Fruit fly (Drosophila melanogaster): ENCODE data around the gene nht.
A peak's percentile ranks its signal among the peaks of the same experiment; 100 is the strongest.

The nht gene

dm6 chr2L:15274292-15274691 is 44.4 kb downstream of the nht start (continued):
- no peak for TF ChIP-seq Atf3 (GFP tag; optimal IDR thresholded peaks at IDR 0.05)
- TF ChIP-seq bcd (GFP tag; optimal IDR thresholded peaks at IDR 0.05), result no peak
- TF ChIP-seq CG10462 (GFP tag; optimal IDR thresholded peaks at IDR 0.05), result no peak
- no peak for TF ChIP-seq CG18476 (GFP tag; optimal IDR thresholded peaks at IDR 0.05)
- no peak for TF ChIP-seq CG17328 (GFP tag; IDR thresholded peaks at IDR 0.05)
- no peak for TF ChIP-seq zen (tag; optimal IDR thresholded peaks at IDR 0.05)
- no peak for TF ChIP-seq HHEX (GFP tag; optimal IDR thresholded peaks at IDR 0.05)
- TF ChIP-seq br (optimal IDR thresholded peaks at IDR 0.05), result no peak
- no peak for TF ChIP-seq Deaf1 (tag; optimal IDR thresholded peaks at IDR 0.05)
- TF ChIP-seq tin (GFP tag; optimal IDR thresholded peaks at IDR 0.05), result no peak
- no peak for TF ChIP-seq B-H2 (GFP tag; optimal IDR thresholded peaks at IDR 0.05)
- TF ChIP-seq ab (GFP tag; optimal IDR thresholded peaks at IDR 0.05), result no peak
- no peak for TF ChIP-seq sisA (GFP tag; IDR thresholded peaks at IDR 0.05)
- TF ChIP-seq trem (tag; optimal IDR thresholded peaks at IDR 0.05), result no peak
- no peak for TF ChIP-seq CG15479 (GFP tag; optimal IDR thresholded peaks at IDR 0.05)
- TF ChIP-seq dan (GFP tag; IDR thresholded peaks at IDR 0.05), result no peak
- no peak for TF ChIP-seq CG14050 (GFP tag; IDR thresholded peaks at IDR 0.05)
- TF ChIP-seq CG17359 (tag; optimal IDR thresholded peaks at IDR 0.05), result no peak
- no peak for TF ChIP-seq CG11093 (GFP tag; IDR thresholded peaks at IDR 0.05)
- no peak for TF ChIP-seq CG33213 (GFP tag; optimal IDR thresholded peaks at IDR 0.05)
- TF ChIP-seq MTF-1 (GFP tag; optimal IDR thresholded peaks at IDR 0.05; ENCODE audit: borderline replicate concordance), result no peak
- no peak for TF ChIP-seq CG32767 (GFP tag; IDR thresholded peaks at IDR 0.05)
- TF ChIP-seq CG8089 (GFP tag; optimal IDR thresholded peaks at IDR 0.05), result no peak
- no peak for TF ChIP-seq CG30020 (tag; optimal IDR thresholded peaks at IDR 0.05)
- no peak for TF ChIP-seq Dip2 (GFP tag; IDR thresholded peaks at IDR 0.05)
- TF ChIP-seq Gsc (GFP tag; IDR thresholded peaks at IDR 0.05), result no peak
- TF ChIP-seq CG31388 (GFP tag; optimal IDR thresholded peaks at IDR 0.05), result no peak
- no peak for TF ChIP-seq CG14667 (GFP tag; IDR thresholded peaks at IDR 0.05)
- no peak for TF ChIP-seq ewg (GFP tag; optimal IDR thresholded peaks at IDR 0.05)
- TF ChIP-seq GATAe (GFP tag; conservative IDR thresholded peaks at IDR 0.05), result peak; percentile 44; the same call in 1 of the 2 replicates
- no peak for TF ChIP-seq crol (GFP tag; IDR thresholded peaks at IDR 0.05)
- TF ChIP-seq Hsf (GFP tag; optimal IDR thresholded peaks at IDR 0.05), result no peak
- TF ChIP-seq da (GFP tag; optimal IDR thresholded peaks at IDR 0.05), result no peak
- peak; percentile 14 for TF ChIP-seq CG15269 (tag; optimal IDR thresholded peaks at IDR 0.05)
- TF ChIP-seq Mad (GFP tag; optimal IDR thresholded peaks at IDR 0.05), result no peak
- peak; percentile 2 for TF ChIP-seq Elba2 (GFP tag; optimal IDR thresholded peaks at IDR 0.05)
- no peak for TF ChIP-seq bbx (GFP tag; IDR thresholded peaks at IDR 0.05; ENCODE audit: partially characterized antibody)
- TF ChIP-seq repo (GFP tag; optimal IDR thresholded peaks at IDR 0.05), result no peak
- no peak for TF ChIP-seq CG3726 (GFP tag; IDR thresholded peaks at IDR 0.05)
- no peak for TF ChIP-seq ara (GFP tag; IDR thresholded peaks at IDR 0.05)
- TF ChIP-seq fd3F (GFP tag; optimal IDR thresholded peaks at IDR 0.05), result no peak
- TF ChIP-seq CG9797 (GFP tag; optimal IDR thresholded peaks at IDR 0.05), result no peak
- TF ChIP-seq ind (GFP tag; optimal IDR thresholded peaks at IDR 0.05), result no peak
- TF ChIP-seq CG13123 (GFP tag; optimal IDR thresholded peaks at IDR 0.05), result no peak

All from whole organism, embryonic.